Worm (Caenorhabditis elegans) whole organism, L1 larva: Measurements from ENCODE around the gene C54E10.6.

Experiments used
- C04F5.9 ChIP-seq: sonication (generic microtip); optimal IDR thresholded peaks from 2 replicates; lab custom pipeline; 2016; ENCODE audit warnings: missing genetic modification characterization, missing compliant biosample characterization
- nhr-237 ChIP-seq: fragments of 150-350 bp; optimal IDR thresholded peaks from 2 replicates; lab custom pipeline; 2014; ENCODE audit warnings: missing biosample characterization, missing genetic modification characterization
- nhr-76 ChIP-seq: sonication (generic microtip); optimal IDR thresholded peaks from 2 replicates; lab custom pipeline; 2017; ENCODE audit warnings: missing biosample characterization, missing genetic modification characterization
- snpc-4 ChIP-seq: fragments of 150-350 bp; optimal IDR thresholded peaks from 2 replicates; lab custom pipeline; 2014; ENCODE audit warnings: missing biosample characterization, missing genetic modification characterization
- vab-15 ChIP-seq: sonication (generic microtip); optimal IDR thresholded peaks from 2 replicates; lab custom pipeline; 2017; ENCODE audit warnings: missing genotype, mild to moderate bottlenecking, missing genetic modification characterization, missing compliant biosample characterization

DNA sequence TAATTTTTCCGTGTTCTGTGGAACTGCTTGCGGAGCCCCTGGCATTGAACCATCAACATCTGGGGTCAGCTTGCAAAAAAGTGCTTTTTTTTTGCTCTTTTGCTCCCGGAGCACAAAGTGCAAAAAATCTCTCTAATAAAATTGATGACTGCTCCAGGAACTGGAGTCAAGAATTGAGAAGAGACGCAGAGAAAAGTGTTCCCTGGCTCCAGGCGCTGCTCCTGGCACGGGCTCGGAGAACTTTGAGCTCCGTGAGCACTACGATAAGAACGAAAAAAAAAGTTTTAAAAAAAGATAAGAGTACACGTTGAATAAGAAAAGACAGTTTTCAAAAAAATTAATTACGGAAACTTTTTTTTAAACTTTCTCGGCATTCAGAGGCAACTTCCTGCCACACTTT lies 25.8 kb downstream of the C54E10.6 start:
- TF ChIP-seq snpc-4 (tag; lab: Kevin White, UChicago), result no peak
- no peak for TF ChIP-seq C04F5.9 (tag; lab: Kevin White, UChicago)
- TF ChIP-seq vab-15 (tag; lab: Kevin White, UChicago), result no peak
- TF ChIP-seq nhr-76 (tag; lab: Kevin White, UChicago), result no peak
- TF ChIP-seq nhr-237, result no peak
